Worm (Caenorhabditis elegans) whole organism, mixed stage, embryonic: ENCODE measurements around the gene Y54G2A.50.

ENCODE experiments used
- bed-3 ChIP-seq: fragments of 200-800 bp; sonication (Bioruptor generic); optimal IDR thresholded peaks from 3 replicates; lab custom pipeline; 2018; ENCODE audit warnings: mild to moderate bottlenecking, missing genetic modification characterization, moderate library complexity, missing compliant biosample characterization
- ces-1 ChIP-seq: fragments of 150-350 bp; optimal IDR thresholded peaks from 2 replicates; lab custom pipeline; 2014; ENCODE audit warnings: missing biosample characterization, missing genetic modification reagents, missing genetic modification characterization
- cnd-1 ChIP-seq: fragments of 200-800 bp; sonication (Bioruptor generic); optimal IDR thresholded peaks from 2 replicates; lab custom pipeline; 2018; ENCODE audit warnings: mild to moderate bottlenecking, missing genetic modification characterization, missing compliant biosample characterization
- elt-3 ChIP-seq: fragments of 150-350 bp; optimal IDR thresholded peaks from 2 replicates; lab custom pipeline; 2014; ENCODE audit warnings: missing biosample characterization, missing genetic modification characterization
- lsy-2 ChIP-seq: fragments of 150-350 bp; optimal IDR thresholded peaks from 2 replicates; lab custom pipeline; 2014; ENCODE audit warnings: missing biosample characterization, missing genetic modification characterization
- nhr-2 ChIP-seq: fragments of 150-350 bp; optimal IDR thresholded peaks from 2 replicates; lab custom pipeline; 2014; ENCODE audit warnings: missing biosample characterization, missing genetic modification characterization
- nhr-237 ChIP-seq: fragments of 150-350 bp; optimal IDR thresholded peaks from 2 replicates; lab custom pipeline; 2014; ENCODE audit warnings: missing biosample characterization, missing genetic modification characterization
- nhr-76 ChIP-seq: sonication (generic microtip); optimal IDR thresholded peaks from 2 replicates; lab custom pipeline; 2017; ENCODE audit warnings: missing biosample characterization, missing genetic modification characterization
- pha-4 ChIP-seq: fragments of 150-350 bp; optimal IDR thresholded peaks from 2 replicates; lab custom pipeline; 2018; ENCODE audit warnings: missing biosample characterization, missing genetic modification reagents, missing genetic modification characterization
- snpc-4 ChIP-seq: fragments of 150-350 bp; optimal IDR thresholded peaks from 2 replicates; lab custom pipeline; 2014; ENCODE audit warnings: missing biosample characterization, missing genetic modification characterization
- unc-120 ChIP-seq: sonication (generic microtip); optimal IDR thresholded peaks from 2 replicates; lab custom pipeline; 2017; ENCODE audit warnings: missing genetic modification characterization, missing compliant biosample characterization; ENCODE audit not compliant: poor library complexity, severe bottlenecking
- unc-62 ChIP-seq: fragments of 150-350 bp; optimal IDR thresholded peaks from 2 replicates; lab custom pipeline; 2014; ENCODE audit warnings: missing biosample characterization, missing genetic modification reagents, missing genetic modification characterization
- ztf-11 ChIP-seq: fragments of 150-350 bp; optimal IDR thresholded peaks from 2 replicates; lab custom pipeline; 2014; ENCODE audit warnings: missing biosample characterization, missing genetic modification characterization

- no peak for TF ChIP-seq pha-4
- TF ChIP-seq elt-3 (tag; lab: Kevin White, UChicago): no peak
- no peak for TF ChIP-seq nhr-237 (tag; lab: Kevin White, UChicago)
- TF ChIP-seq bed-3 (GFP tag; lab: Kevin White, UChicago): no peak
- TF ChIP-seq unc-62 (GFP tag; lab: Kevin White, UChicago): no peak
- no peak for TF ChIP-seq nhr-76 (tag; lab: Kevin White, UChicago)
- TF ChIP-seq unc-120: no peak
- TF ChIP-seq lsy-2 (tag; lab: Kevin White, UChicago): no peak
- no peak for TF ChIP-seq nhr-2
- no peak for TF ChIP-seq ztf-11 (tag; lab: Kevin White, UChicago)
- TF ChIP-seq snpc-4 (tag; lab: Kevin White, UChicago): no peak
- no peak for TF ChIP-seq cnd-1 (tag; lab: Kevin White, UChicago)
- no peak for TF ChIP-seq ces-1
Measured at ce11 chrIV:2892395-2892786, 25.4 kb upstream of the Y54G2A.50 start, which contains the start of gene Y54G2A.18.
